Fruit fly (Drosophila melanogaster) whole organism, embryonic: Measurements from ENCODE around the gene CG31875.

Experiments used
- BtbVII ChIP-seq: fragments of 200-800 bp; sonication (Bioruptor generic); optimal IDR thresholded peaks from 3 replicates; lab custom pipeline; 2017; ENCODE audit warnings: missing biosample characterization, mild to moderate bottlenecking, missing genetic modification characterization
- CG10209 ChIP-seq: fragments of 200-800 bp; sonication (Bioruptor generic); optimal IDR thresholded peaks from 3 replicates; lab custom pipeline; 2017; ENCODE audit warnings: missing biosample characterization, mild to moderate bottlenecking, missing genetic modification characterization, missing genetic modification reagents
- CG11560 ChIP-seq: fragments of 200-800 bp; sonication (Bioruptor generic); IDR thresholded peaks from 3 replicates; pipeline ENCODE4 v1.3.6; 2022; ENCODE audit warnings: missing biosample characterization, missing genetic modification characterization
- CG14710 ChIP-seq: fragments of 200-800 bp; sonication (Bioruptor generic); optimal IDR thresholded peaks from 3 replicates; lab custom pipeline; 2019; ENCODE audit warnings: missing biosample characterization, mild to moderate bottlenecking, missing genetic modification characterization, moderate library complexity
- CG17612 ChIP-seq: fragments of 200-800 bp; sonication (Bioruptor generic); IDR thresholded peaks from 2 replicates; pipeline ENCODE4 v1.3.6; 2022; ENCODE audit warnings: missing biosample characterization, missing genetic modification characterization
- CG18011 ChIP-seq: fragments of 200-800 bp; sonication (Bioruptor generic); optimal IDR thresholded peaks from 2 replicates; lab custom pipeline; 2017; ENCODE audit warnings: missing biosample characterization, missing genetic modification characterization, mild to moderate bottlenecking, moderate library complexity, missing genotype
- CG31224 ChIP-seq: fragments of 200-800 bp; sonication (Bioruptor generic); IDR thresholded peaks from 2 replicates; pipeline ENCODE4 v1.3.6; 2022; ENCODE audit warnings: missing biosample characterization, missing genetic modification characterization
- CG33557 ChIP-seq: fragments of 200-800 bp; sonication (Bioruptor generic); optimal IDR thresholded peaks from 2 replicates; lab custom pipeline; 2019; ENCODE audit warnings: missing biosample characterization, mild to moderate bottlenecking, missing genetic modification characterization, moderate library complexity
- CG3407 ChIP-seq: fragments of 200-800 bp; sonication (Bioruptor generic); optimal IDR thresholded peaks from 2 replicates; lab custom pipeline; 2018; ENCODE audit warnings: missing biosample characterization, mild to moderate bottlenecking, missing genetic modification characterization
- CG4820 ChIP-seq: fragments of 200-800 bp; sonication (Bioruptor generic); optimal IDR thresholded peaks from 3 replicates; lab custom pipeline; 2016; ENCODE audit warnings: missing biosample characterization, missing genetic modification characterization
- CG9215 ChIP-seq: fragments of 200-800 bp; sonication (Bioruptor generic); IDR thresholded peaks from 2 replicates; pipeline ENCODE4 v1.3.6; 2022; ENCODE audit warnings: missing biosample characterization, missing genetic modification characterization
- CG9817 ChIP-seq: fragments of 200-800 bp; sonication (Bioruptor generic); optimal IDR thresholded peaks from 2 replicates; lab custom pipeline; 2018; ENCODE audit warnings: missing biosample characterization, mild to moderate bottlenecking, missing genetic modification characterization, moderate library complexity
- CG9876 ChIP-seq: fragments of 200-800 bp; sonication (Bioruptor generic); optimal IDR thresholded peaks from 2 replicates; lab custom pipeline; 2016; ENCODE audit warnings: missing biosample characterization, missing genetic modification characterization
- CTCF ChIP-seq: fragments of 200-800 bp; sonication (Bioruptor generic); optimal IDR thresholded peaks from 2 replicates; lab custom pipeline; 2017; ENCODE audit warnings: missing biosample characterization, mild to moderate bottlenecking, missing genetic modification characterization, moderate library complexity
- Dref ChIP-seq: fragments of 200-800 bp; sonication (Bioruptor generic); IDR thresholded peaks from 2 replicates; pipeline ENCODE4 v1.3.6; 2022; ENCODE audit warnings: missing biosample characterization, missing genetic modification characterization
- Elba2 ChIP-seq: fragments of 200-800 bp; sonication (Bioruptor generic); optimal IDR thresholded peaks from 3 replicates; lab custom pipeline; 2016; ENCODE audit warnings: missing biosample characterization, missing genetic modification characterization
- Ets65A ChIP-seq: fragments of 200-800 bp; sonication (Bioruptor generic); peaks from one replicate; lab custom pipeline; 2016; ENCODE audit warnings: missing biosample characterization, missing genetic modification characterization
- HHEX ChIP-seq: fragments of 200-800 bp; sonication (Bioruptor generic); optimal IDR thresholded peaks from 3 replicates; lab custom pipeline; 2017; ENCODE audit warnings: missing biosample characterization, mild to moderate bottlenecking, missing genetic modification characterization, missing genetic modification reagents
- Hr39 ChIP-seq: fragments of >200 bp; optimal IDR thresholded peaks from 2 replicates; lab custom pipeline; 2017
- Lim3 ChIP-seq: fragments of 200-800 bp; sonication (Bioruptor generic); IDR thresholded peaks from 2 replicates; pipeline ENCODE4 v1.3.6; 2022; ENCODE audit warnings: missing biosample characterization, missing genetic modification characterization
- MTF-1 ChIP-seq: fragments of 200-800 bp; sonication (Bioruptor generic); optimal IDR thresholded peaks from 2 replicates; lab custom pipeline; 2018; ENCODE audit warnings: missing biosample characterization, mild to moderate bottlenecking, missing genetic modification characterization, borderline replicate concordance
- Med ChIP-seq: fragments of 200-800 bp; sonication (Bioruptor generic); peaks from one replicate; lab custom pipeline; 2016; ENCODE audit warnings: missing biosample characterization, missing genetic modification characterization, mild to moderate bottlenecking, inconsistent platforms, moderate library complexity
- Oaz ChIP-seq: fragments of 200-800 bp; sonication (Bioruptor generic); IDR thresholded peaks from 2 replicates; pipeline ENCODE4 v1.3.6; 2022; ENCODE audit warnings: missing biosample characterization, missing genetic modification characterization
- Ravus ChIP-seq: fragments of 200-800 bp; sonication (Bioruptor generic); IDR thresholded peaks from 2 replicates; pipeline ENCODE4 v1.3.6; 2022; ENCODE audit warnings: missing biosample characterization, missing genetic modification characterization
- Rx ChIP-seq: fragments of 200-800 bp; sonication (Bioruptor generic); IDR thresholded peaks from 2 replicates; pipeline ENCODE4 v1.3.6; 2022; ENCODE audit warnings: missing biosample characterization, missing genetic modification characterization
- al ChIP-seq: fragments of 200-800 bp; sonication (Bioruptor generic); IDR thresholded peaks from 2 replicates; pipeline ENCODE4 v1.3.6; 2022; ENCODE audit warnings: missing biosample characterization, missing genetic modification characterization
- aop ChIP-seq: fragments of 200-800 bp; sonication (Bioruptor generic); IDR thresholded peaks from 2 replicates; pipeline ENCODE4 v1.3.6; 2022; ENCODE audit warnings: missing biosample characterization, missing genetic modification characterization
- ap ChIP-seq: fragments of 200-800 bp; sonication (Bioruptor generic); IDR thresholded peaks from 2 replicates; pipeline ENCODE4 v1.3.6; 2022; ENCODE audit warnings: missing biosample characterization, missing genetic modification characterization
- bowl ChIP-seq: fragments of 200-800 bp; sonication (Bioruptor generic); IDR thresholded peaks from 2 replicates; pipeline ENCODE4 v1.3.6; 2022; ENCODE audit warnings: missing biosample characterization, missing genetic modification characterization
- bsh ChIP-seq, 2 experiments: fragments of 200-800 bp; sonication (Bioruptor generic); optimal IDR thresholded peaks; 2 replicates each; lab custom pipeline; 2017 to 2018; ENCODE audit warnings: mild to moderate bottlenecking in 2 of 2, missing biosample characterization in 2 of 2, missing genetic modification characterization in 2 of 2, moderate library complexity in 1 of 2
- cad ChIP-seq: fragments of >200 bp; optimal IDR thresholded peaks from 2 replicates; lab custom pipeline; 2017; ENCODE audit warnings: missing biosample characterization, missing genetic modification characterization
- cg ChIP-seq: fragments of 200-800 bp; sonication (Bioruptor generic); optimal IDR thresholded peaks from 3 replicates; lab custom pipeline; 2019; ENCODE audit warnings: missing biosample characterization, mild to moderate bottlenecking, missing genetic modification characterization, moderate library complexity
- chm ChIP-seq: fragments of 200-800 bp; sonication (Bioruptor generic); IDR thresholded peaks from 2 replicates; pipeline ENCODE4 v1.3.6; 2022; ENCODE audit warnings: missing biosample characterization, missing genetic modification characterization
- ci ChIP-seq: fragments of 200-800 bp; sonication (Bioruptor generic); IDR thresholded peaks from 3 replicates; pipeline ENCODE4 v1.3.6; 2022; ENCODE audit warnings: missing biosample characterization, missing genetic modification characterization
- en ChIP-seq: fragments of 200-800 bp; sonication (Bioruptor generic); optimal IDR thresholded peaks from 2 replicates; lab custom pipeline; 2016; ENCODE audit warnings: missing biosample characterization, missing genetic modification characterization
- ftz-f1 ChIP-seq: fragments of 200-800 bp; sonication (Bioruptor generic); optimal IDR thresholded peaks from 2 replicates; lab custom pipeline; 2016; ENCODE audit warnings: missing biosample characterization, missing genetic modification characterization
- gce ChIP-seq: fragments of 200-800 bp; sonication (Bioruptor generic); IDR thresholded peaks from 3 replicates; pipeline ENCODE4 v1.3.6; 2022; ENCODE audit warnings: missing biosample characterization, missing genetic modification characterization
- gsb-n ChIP-seq: fragments of 200-800 bp; sonication (Bioruptor generic); optimal IDR thresholded peaks from 3 replicates; lab custom pipeline; 2018; ENCODE audit warnings: missing biosample characterization, mild to moderate bottlenecking, missing genetic modification characterization
- h ChIP-seq: fragments of >200 bp; optimal IDR thresholded peaks from 2 replicates; lab custom pipeline; 2017
- ken ChIP-seq: fragments of 200-800 bp; sonication (Bioruptor generic); IDR thresholded peaks from 3 replicates; pipeline ENCODE4 v1.3.6; 2022; ENCODE audit warnings: missing biosample characterization, missing genetic modification characterization
- nau ChIP-seq: fragments of 200-800 bp; sonication (Bioruptor generic); optimal IDR thresholded peaks from 3 replicates; lab custom pipeline; 2017; ENCODE audit warnings: missing biosample characterization, mild to moderate bottlenecking, missing genetic modification characterization, missing genetic modification reagents
- pb ChIP-seq: fragments of 200-800 bp; sonication (Bioruptor generic); optimal IDR thresholded peaks from 3 replicates; lab custom pipeline; 2016; ENCODE audit warnings: missing biosample characterization, missing genetic modification characterization
- prd ChIP-seq, 3 experiments: fragments of >200 bp in 2 of 3; fragments of 200-800 bp in 1 of 3; sonication (Bioruptor generic) in 1 of 3; optimal IDR thresholded peaks in 2 of 3; IDR thresholded peaks in 1 of 3; 2 replicates in 2 of 3; 3 replicates in 1 of 3; pipeline versions ENCODE4 v1.3.6 to Lab custom; 2017 to 2022; ENCODE audit warnings: missing biosample characterization in 1 of 3, missing genetic modification characterization in 1 of 3
- repo ChIP-seq: fragments of 200-800 bp; sonication (Bioruptor generic); optimal IDR thresholded peaks from 2 replicates; lab custom pipeline; 2016; ENCODE audit warnings: missing biosample characterization, missing genetic modification characterization
- scrt ChIP-seq: fragments of 200-800 bp; sonication (Bioruptor generic); optimal IDR thresholded peaks from 2 replicates; lab custom pipeline; 2018; ENCODE audit warnings: missing biosample characterization, mild to moderate bottlenecking, missing genetic modification characterization, moderate library complexity
- sens-2 ChIP-seq: fragments of 200-800 bp; sonication (Bioruptor generic); IDR thresholded peaks from 2 replicates; pipeline ENCODE4 v1.3.6; 2022; ENCODE audit warnings: missing biosample characterization, missing genetic modification characterization
- shn ChIP-seq: fragments of 200-800 bp; sonication (Bioruptor generic); optimal IDR thresholded peaks from 3 replicates; lab custom pipeline; 2016; ENCODE audit warnings: missing biosample characterization, missing genetic modification characterization
- slbo ChIP-seq: fragments of 200-800 bp; sonication (Bioruptor generic); IDR thresholded peaks from 2 replicates; pipeline ENCODE4 v1.3.6; 2022; ENCODE audit warnings: missing biosample characterization, missing genetic modification characterization
- ttk ChIP-seq: fragments of 200-800 bp; sonication (Bioruptor generic); IDR thresholded peaks from 2 replicates; pipeline ENCODE4 v2.1.2; 2022; ENCODE audit warnings: missing biosample characterization, missing genetic modification characterization
- zen ChIP-seq: fragments of 200-800 bp; sonication (Bioruptor generic); optimal IDR thresholded peaks from 3 replicates; lab custom pipeline; 2018; ENCODE audit warnings: missing biosample characterization, mild to moderate bottlenecking, missing genetic modification characterization, moderate library complexity

The CG31875 gene

dm6 chr2L:9956993-9957652 is 45.4 kb downstream of the CG31875 start, which contains the start of the genes CG4658 and CG5846 (continued):
- TF ChIP-seq chm (peak; percentile 94), cg (GFP tag; lab: Kevin White, UChicago) (no peak), CG31224 (peak; percentile 90), BtbVII (peak; percentile 74), prd (optimal IDR thresholded peaks at IDR 0.05; lab: Kevin White, UChicago) (no peak), prd (GFP tag; IDR thresholded peaks at IDR 0.05; lab: Robert Waterston, UW) (peak; percentile 98), CTCF (GFP tag; lab: Kevin White, UChicago) (peak; percentile 33), ap (GFP tag; lab: Robert Waterston, UW) (peak; percentile 94), ttk (GFP tag; lab: Robert Waterston, UW) (peak; percentile 96), ftz-f1 (GFP tag; lab: Kevin White, UChicago) (no peak), Elba2 (GFP tag; lab: Kevin White, UChicago) (peak; percentile 61), aop (peak; percentile 55; the same call in 1 of the 2 replicates), ken (GFP tag; lab: Robert Waterston, UW) (peak; percentile 83), HHEX (peak; percentile 81), CG11560 (tag; lab: Robert Waterston, UW) (peak; percentile 78), CG4820 (GFP tag; lab: Kevin White, UChicago) (peak; percentile 90), CG9215 (peak; percentile 90), CG10209 (GFP tag; lab: Kevin White, UChicago) (peak; percentile 94), CG3407 (GFP tag; lab: Kevin White, UChicago) (peak; percentile 86), Ets65A (GFP tag; lab: Kevin White, UChicago) (peak; percentile 89), al (GFP tag; lab: Robert Waterston, UW) (peak; percentile 93), zen (peak; percentile 96), slbo (peak; percentile 95)

dm6 chr2L:9954696-9955095 is 47.8 kb downstream of the CG31875 start:
- TF ChIP-seq ci (no peak), Med (GFP tag; lab: Kevin White, UChicago) (peak; percentile 55), Ets65A (GFP tag; lab: Kevin White, UChicago) (peak; percentile 60), gce (GFP tag; lab: Robert Waterston, UW) (no peak), Dref (0 out of 2 replicates have a peak, but pooled peaks have one; percentile 28)
- TF ChIP-seq, all 482 proteins: peak for 3

DNA sequence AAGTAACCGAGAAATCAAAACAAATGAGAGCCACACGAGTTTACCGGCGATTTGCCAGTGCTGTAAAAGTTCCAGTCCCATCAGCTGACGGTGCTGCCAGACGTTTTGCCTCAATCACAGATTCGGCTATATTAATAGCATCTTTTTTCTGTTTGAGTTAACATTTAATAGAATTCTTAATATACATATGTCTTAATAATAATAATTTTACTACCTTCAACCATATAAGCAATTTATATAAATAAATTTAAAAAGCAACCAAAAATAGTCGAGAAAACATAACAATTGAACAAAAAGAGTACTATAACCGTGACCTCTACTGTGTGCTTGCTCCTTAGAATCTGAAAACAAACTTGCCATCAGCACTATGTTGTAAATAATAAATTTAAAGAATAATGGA is 48.4 kb downstream of the CG31875 start, which contains the start of the genes CG13126 and CG4709:
CG13126 (minus strand) TSS at position 63 of the 400 bp plus-strand sequence.
CG4709 (plus strand) TSS at position 207 of the 400 bp plus-strand sequence.
- TF ChIP-seq pb (GFP tag; lab: Kevin White, UChicago) = no peak
- peak; percentile 60 for TF ChIP-seq Rx (GFP tag; lab: Robert Waterston, UW)
- TF ChIP-seq Hr39 = no peak
- TF ChIP-seq Lim3 (GFP tag; lab: Robert Waterston, UW) = peak; percentile 50; the same call in 1 of the 2 replicates
- 0 out of 2 replicates have a peak, but pooled peaks have one; percentile 30 for TF ChIP-seq CG17612 (GFP tag; lab: Robert Waterston, UW)
- TF ChIP-seq CG18011 (GFP tag; lab: Kevin White, UChicago) = peak; percentile 64
- peak; percentile 87 for TF ChIP-seq CG33557
- TF ChIP-seq CG9817 (tag; lab: Kevin White, UChicago) = peak; percentile 84
- no peak for TF ChIP-seq cad (GFP tag; lab: Kevin White, UChicago)
- TF ChIP-seq sens-2 (GFP tag; lab: Robert Waterston, UW) = peak; percentile 67; the same call in 1 of the 2 replicates
- TF ChIP-seq Ravus = peak; percentile 67
- TF ChIP-seq BtbVII = peak; percentile 84
- no peak for TF ChIP-seq repo (GFP tag; lab: Kevin White, UChicago)
- peak; percentile 97 for TF ChIP-seq CG14710 (tag; lab: Kevin White, UChicago)
- no peak for TF ChIP-seq h (lab: Kevin White, UChicago)
- TF ChIP-seq scrt (GFP tag; lab: Kevin White, UChicago) = peak; percentile 87
- TF ChIP-seq Oaz (GFP tag; lab: Robert Waterston, UW) = peak; percentile 73
- peak; percentile 67 for TF ChIP-seq MTF-1 (GFP tag; lab: Kevin White, UChicago)
- TF ChIP-seq nau (GFP tag; lab: Kevin White, UChicago) = peak; percentile 85
- TF ChIP-seq shn (GFP tag; lab: Kevin White, UChicago) = no peak
- TF ChIP-seq en = peak; percentile 24
- peak; percentile 93 for TF ChIP-seq gsb-n (tag; lab: Kevin White, UChicago)
- TF ChIP-seq bowl (GFP tag; lab: Robert Waterston, UW) = peak; percentile 49; the same call in 1 of the 2 replicates
- TF ChIP-seq bsh (GFP tag; optimal IDR thresholded peaks at IDR 0.05; lab: Kevin White, UChicago) = peak; percentile 63 to 92
- no peak for TF ChIP-seq CG9876 (GFP tag; lab: Kevin White, UChicago)
